Worm (Caenorhabditis elegans): Measurements from ENCODE around the gene fbxa-59.

fbxa-59 gene

ce11 chrIII:926216-926615 is 17.1 kb downstream of the fbxa-59 start, which contains the start of gene pef-1:
Gene pef-1 (minus strand): TSS chrIII:926316.
- TF ChIP-seq Y56A3A.18 (GFP tag; IDR thresholded peaks at IDR 0.05) (no peak), chd-7 (tag; optimal IDR thresholded peaks at IDR 0.05) (no peak), B0019.2 (GFP tag; conservative IDR thresholded peaks at IDR 0.05) (no peak), rec-8 (tag; optimal IDR thresholded peaks at IDR 0.05) (no peak), lin-54 (GFP tag; optimal IDR thresholded peaks at IDR 0.05) (no peak), F57C9.4 (tag; optimal IDR thresholded peaks at IDR 0.05) (no peak), ztf-28 (GFP tag; IDR thresholded peaks at IDR 0.05) (no peak), tlf-1 (GFP tag; optimal IDR thresholded peaks at IDR 0.05) (no peak), Y53G8AR.9 (GFP tag; conservative IDR thresholded peaks at IDR 0.05) (no peak), ztf-18 (tag; optimal IDR thresholded peaks at IDR 0.05) (no peak), mcd-1 (GFP tag; IDR thresholded peaks at IDR 0.05) (no peak), pbrm-1 (GFP tag; IDR thresholded peaks at IDR 0.05) (no peak)

DNA sequence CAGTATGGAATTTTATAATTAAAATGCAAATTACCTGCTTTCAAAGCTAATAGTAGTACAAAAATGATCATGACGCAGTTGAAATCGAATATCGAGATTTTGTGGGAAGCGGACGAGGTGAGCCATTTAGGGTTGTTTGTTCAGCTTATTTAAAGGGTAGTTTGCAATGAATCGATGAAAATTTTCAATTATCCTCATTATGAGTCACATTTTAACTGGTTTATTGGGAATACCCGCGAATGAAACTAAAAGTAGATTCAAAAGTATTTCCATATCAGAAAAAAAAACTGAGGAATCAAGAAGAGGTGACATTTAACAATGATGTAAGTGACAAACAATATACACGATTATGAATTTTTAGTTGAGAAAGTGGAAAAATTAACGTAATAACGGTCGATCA is 24.0 kb downstream of the fbxa-59 start, which contains the start of gene F23H11.7:
F23H11.7 (minus strand) TSS at position 101 of the 400 bp plus-strand sequence.
- TF ChIP-seq lin-40 (tag; optimal IDR thresholded peaks at IDR 0.05) (no peak), ztf-22 (GFP tag; optimal IDR thresholded peaks at IDR 0.05) (no peak), mel-28 (tag; optimal IDR thresholded peaks at IDR 0.05; ENCODE audit: borderline replicate concordance) (no peak), zfh-2 (GFP tag; conservative IDR thresholded peaks at IDR 0.05) (no peak), Y53G8AR.9 (GFP tag; conservative IDR thresholded peaks at IDR 0.05) (no peak), egrh-3 (GFP tag; IDR thresholded peaks at IDR 0.05) (no peak)

ce11 chrIII:916897-917296 is 26.4 kb downstream of the fbxa-59 start, which contains the start of gene idpp-13:
Gene idpp-13 (minus strand): TSS chrIII:916997.
- TF ChIP-seq ztf-6 (GFP tag; IDR thresholded peaks at IDR 0.05) (no peak), zfh-2 (GFP tag; conservative IDR thresholded peaks at IDR 0.05) (no peak)

DNA sequence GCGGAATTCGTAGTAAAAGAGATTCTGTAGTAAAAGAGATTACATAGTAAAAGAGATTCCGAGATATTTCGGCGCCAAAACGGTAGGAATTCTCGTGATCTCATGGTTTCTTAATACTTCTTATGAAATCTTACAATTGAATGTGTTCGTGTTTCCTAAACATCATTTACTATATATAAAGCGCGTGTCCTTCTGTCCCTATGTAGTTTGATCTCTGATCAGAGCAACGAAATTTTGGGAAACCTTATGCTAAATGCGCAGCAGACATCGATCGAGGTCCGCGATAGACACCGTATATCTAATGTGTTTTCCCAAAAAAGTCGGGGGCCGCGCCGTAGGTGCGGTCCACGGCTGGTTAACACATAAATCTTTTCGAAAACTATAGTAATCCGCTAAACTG is 30.5 kb downstream of the fbxa-59 start:
- TF ChIP-seq attf-6 (GFP tag; IDR thresholded peaks at IDR 0.05) (peak; percentile 65; the same call in 1 of the 2 replicates), hmg-1.2 (GFP tag; IDR thresholded peaks at IDR 0.05) (peak; percentile 31; the same call in 1 of the 2 replicates), snpc-4 (GFP tag; optimal IDR thresholded peaks at IDR 0.05) (peak; percentile 30), snpc-4 (tag; optimal IDR thresholded peaks at IDR 0.05) (peak in 1 of 4 experiments; percentile 90), pbrm-1 (GFP tag; IDR thresholded peaks at IDR 0.05) (0 out of 2 replicates have a peak, but pooled peaks have one; percentile 19), snpc-1.1 (tag; optimal IDR thresholded peaks at IDR 0.05; ENCODE audit: insufficient read depth) (peak; percentile 64)

DNA sequence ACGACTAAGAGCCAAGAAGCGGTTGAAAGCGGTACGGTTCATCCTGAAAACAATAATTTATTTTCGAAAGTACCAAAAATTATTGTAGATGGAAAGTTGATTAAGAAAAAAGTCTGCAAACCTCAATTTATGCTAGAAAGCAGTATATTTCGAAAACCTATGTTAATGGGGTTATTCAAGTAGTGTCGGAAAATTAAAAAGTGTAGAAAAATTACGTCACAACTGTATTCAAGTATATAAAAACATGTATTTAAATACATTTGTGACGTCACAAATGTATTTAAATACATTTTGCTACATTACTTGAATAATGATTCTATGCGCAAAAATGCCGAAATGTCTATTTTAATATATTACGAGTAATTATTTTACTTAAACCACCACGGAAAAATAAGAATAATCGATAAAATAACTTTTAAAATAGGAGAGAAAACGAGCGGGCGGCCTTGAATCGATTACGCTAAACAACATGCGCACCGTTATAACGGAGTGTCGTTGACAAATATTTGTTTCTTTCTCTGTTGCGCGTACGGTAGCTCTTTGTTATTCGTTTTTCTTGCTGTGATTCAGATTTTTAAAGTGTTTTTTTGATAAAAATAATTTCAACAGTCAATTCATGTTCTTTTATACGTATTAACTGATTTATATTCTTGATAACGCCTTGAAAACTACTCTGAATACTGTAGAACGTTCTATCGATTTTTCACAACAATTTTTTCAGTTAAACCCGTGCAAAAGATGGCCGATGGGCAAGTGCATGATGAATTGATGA is 32.5 kb downstream of the fbxa-59 start, which contains the start of the genes F23H11.5 and bra-2:
F23H11.5 (minus strand) TSS at position 51 of the 772 bp plus-strand sequence.
bra-2 (plus strand) TSS at position 722 of the 772 bp plus-strand sequence.
- peak; percentile 92 for TF ChIP-seq attf-3 (GFP tag; conservative IDR thresholded peaks at IDR 0.05)
- TF ChIP-seq ZK185.1 (tag; optimal IDR thresholded peaks at IDR 0.05; ENCODE audit: poor library complexity, severe bottlenecking) = no peak
- TF ChIP-seq F23B12.7 (tag; optimal IDR thresholded peaks at IDR 0.05; ENCODE audit: insufficient read depth) = peak; percentile 4

ce11 chrIII:909540-909939 is 33.7 kb downstream of the fbxa-59 start, which contains the start of gene crls-1:
Gene crls-1 (minus strand): TSS chrIII:909902.
- TF ChIP-seq chd-7 (tag; optimal IDR thresholded peaks at IDR 0.05) = peak; percentile 25
- no peak for TF ChIP-seq F55B11.4 (tag; optimal IDR thresholded peaks at IDR 0.05; ENCODE audit: borderline replicate concordance, insufficient read depth)
- TF ChIP-seq fkh-3 (tag; optimal IDR thresholded peaks at IDR 0.05) = no peak
- TF ChIP-seq B0336.3 (GFP tag; IDR thresholded peaks at IDR 0.05) = 0 out of 2 replicates have a peak, but pooled peaks have one; percentile 30
- no peak for TF ChIP-seq dox-1 (GFP tag; IDR thresholded peaks at IDR 0.05)
- no peak for TF ChIP-seq bed-2 (GFP tag; IDR thresholded peaks at IDR 0.05)
- no peak for TF ChIP-seq lin-35 (GFP tag; optimal IDR thresholded peaks at IDR 0.05)
- no peak for TF ChIP-seq rpc-1 (optimal IDR thresholded peaks at IDR 0.05)
- TF ChIP-seq rpc-1 (tag; optimal IDR thresholded peaks at IDR 0.05) = no peak
- no peak for TF ChIP-seq ccch-3 (GFP tag; optimal IDR thresholded peaks at IDR 0.05)
- TF ChIP-seq mcd-1 (GFP tag; IDR thresholded peaks at IDR 0.05) = peak; percentile 29
- peak; percentile 53; the same call in 1 of the 2 replicates for TF ChIP-seq Y53G8AR.9 (GFP tag; conservative IDR thresholded peaks at IDR 0.05)
- TF ChIP-seq lir-1 (GFP tag; conservative IDR thresholded peaks at IDR 0.05) = no peak
- TF ChIP-seq ztf-26 (tag; optimal IDR thresholded peaks at IDR 0.05) = no peak
- no peak for TF ChIP-seq ceh-58 (GFP tag; IDR thresholded peaks at IDR 0.05)
